Fruit fly (Drosophila melanogaster): ENCODE results near the gene santa-maria.
A peak's percentile ranks its signal among the peaks of the same experiment; 100 is the strongest.

santa-maria gene

dm6 chr2L:7424907-7425689 is 25.9 kb downstream of the santa-maria start (continued):
- TF ChIP-seq CG6765 (GFP tag; optimal IDR thresholded peaks at IDR 0.05) (no peak), CG4707 (GFP tag; optimal IDR thresholded peaks at IDR 0.05) (no peak), Hmx (GFP tag; optimal IDR thresholded peaks at IDR 0.05) (no peak), toy (GFP tag; IDR thresholded peaks at IDR 0.05) (peak; percentile 74; the same call in 1 of the 2 replicates), jing (GFP tag; optimal IDR thresholded peaks at IDR 0.05) (no peak), CG8765 (GFP tag; IDR thresholded peaks at IDR 0.05) (peak; percentile 61; the same call in 1 of the 2 replicates), Optix (GFP tag; IDR thresholded peaks at IDR 0.05) (no peak; the same call in 2 of the 3 replicates), phol (tag; optimal IDR thresholded peaks at IDR 0.05) (no peak), Trl (optimal IDR thresholded peaks at IDR 0.05) (peak; percentile 52 to 85), Trl (GFP tag; optimal IDR thresholded peaks at IDR 0.05) (peak; percentile 42), CG11093 (GFP tag; IDR thresholded peaks at IDR 0.05) (no peak), unc-4 (GFP tag; IDR thresholded peaks at IDR 0.05; ENCODE audit: partially characterized antibody) (no peak), Fer3 (tag; optimal IDR thresholded peaks at IDR 0.05) (peak; percentile 70), CG1024 (GFP tag; IDR thresholded peaks at IDR 0.05) (no peak), zen2 (GFP tag; IDR thresholded peaks at IDR 0.05; ENCODE audit: partially characterized antibody) (no peak), aop (GFP tag; IDR thresholded peaks at IDR 0.05) (no peak), CG10979 (tag; optimal IDR thresholded peaks at IDR 0.05) (no peak), Dbx (GFP tag; IDR thresholded peaks at IDR 0.05) (peak; percentile 92), exex (tag; optimal IDR thresholded peaks at IDR 0.05) (no peak), Hsf (GFP tag; optimal IDR thresholded peaks at IDR 0.05) (peak; percentile 68), onecut (GFP tag; IDR thresholded peaks at IDR 0.05) (peak; percentile 6; the same call in 1 of the 2 replicates), ATbp (GFP tag; optimal IDR thresholded peaks at IDR 0.05) (no peak), dmrt11E (tag; optimal IDR thresholded peaks at IDR 0.05) (no peak), CG10274 (GFP tag; optimal IDR thresholded peaks at IDR 0.05) (no peak), CG14710 (tag; optimal IDR thresholded peaks at IDR 0.05) (no peak), CG15073 (GFP tag; optimal IDR thresholded peaks at IDR 0.05) (no peak), seq (GFP tag; IDR thresholded peaks at IDR 0.05) (peak; percentile 45; the same call in 1 of the 2 replicates), CHES-1-like (GFP tag; optimal IDR thresholded peaks at IDR 0.05) (peak; percentile 78), CG33557 (GFP tag; optimal IDR thresholded peaks at IDR 0.05) (no peak), Lhr (GFP tag; optimal IDR thresholded peaks at IDR 0.05) (no peak)

- TF ChIP-seq eve (GFP tag; optimal IDR thresholded peaks at IDR 0.05) (peak in 1 of 2 experiments; percentile 19), C15 (GFP tag; IDR thresholded peaks at IDR 0.05) (no peak), corto (GFP tag; optimal IDR thresholded peaks at IDR 0.05) (peak; percentile 7), CG4360 (GFP tag; IDR thresholded peaks at IDR 0.05) (0 out of 2 replicates have a peak, but pooled peaks have one; percentile 12), CG11504 (tag; optimal IDR thresholded peaks at IDR 0.05) (peak; percentile 5), chm (GFP tag; IDR thresholded peaks at IDR 0.05) (no peak), bsh (GFP tag; optimal IDR thresholded peaks at IDR 0.05) (peak in 1 of 2 experiments; percentile 33), Ada2b (GFP tag; IDR thresholded peaks at IDR 0.05) (no peak), gcm2 (GFP tag; optimal IDR thresholded peaks at IDR 0.05) (no peak), CG3065 (GFP tag; optimal IDR thresholded peaks at IDR 0.05) (no peak), CG5953 (GFP tag; IDR thresholded peaks at IDR 0.05) (no peak), slp2 (GFP tag; optimal IDR thresholded peaks at IDR 0.05) (no peak), chinmo (GFP tag; IDR thresholded peaks at IDR 0.05; ENCODE audit: partially characterized antibody) (0 out of 4 replicates have a peak, but pooled peaks have one; percentile 29), CG6254 (GFP tag; optimal IDR thresholded peaks at IDR 0.05) (no peak), ewg (GFP tag; optimal IDR thresholded peaks at IDR 0.05) (no peak), NFAT (GFP tag; IDR thresholded peaks at IDR 0.05) (no peak), gem (tag; optimal IDR thresholded peaks at IDR 0.05) (peak; percentile 7), CG7987 (GFP tag; optimal IDR thresholded peaks at IDR 0.05) (no peak), Opbp (GFP tag; IDR thresholded peaks at IDR 0.05; ENCODE audit: partially characterized antibody) (no peak)
Measured at dm6 chr2L:7424282-7424905, 26.6 kb downstream of the santa-maria start.
